Fruit fly (Drosophila melanogaster) whole organism, embryonic: ENCODE data around the gene Ir94h.

ENCODE experiments used
- BEAF-32 ChIP-seq: fragments of 200-800 bp; sonication (Bioruptor generic); optimal IDR thresholded peaks from 3 replicates; lab custom pipeline; 2017; ENCODE audit warnings: missing biosample characterization, missing genetic modification characterization, mild to moderate bottlenecking, moderate library complexity, missing genetic modification reagents
- CG11560 ChIP-seq: fragments of 200-800 bp; sonication (Bioruptor generic); IDR thresholded peaks from 3 replicates; pipeline ENCODE4 v1.3.6; 2022; ENCODE audit warnings: missing biosample characterization, missing genetic modification characterization
- CG11695 ChIP-seq: fragments of 200-800 bp; sonication (Bioruptor generic); IDR thresholded peaks from 3 replicates; pipeline ENCODE4 v1.3.6; 2022; ENCODE audit warnings: missing biosample characterization, missing genetic modification characterization
- CG12104 ChIP-seq: fragments of 200-800 bp; sonication (Bioruptor generic); optimal IDR thresholded peaks from 3 replicates; lab custom pipeline; 2016; ENCODE audit warnings: missing biosample characterization, missing genetic modification characterization
- CG12219 ChIP-seq: fragments of 200-800 bp; sonication (Bioruptor generic); optimal IDR thresholded peaks from 3 replicates; lab custom pipeline; 2018; ENCODE audit warnings: missing biosample characterization, mild to moderate bottlenecking, missing genetic modification characterization
- CG12744 ChIP-seq: fragments of 200-800 bp; sonication (Bioruptor generic); optimal IDR thresholded peaks from 2 replicates; lab custom pipeline; 2016; ENCODE audit warnings: missing biosample characterization, missing genetic modification characterization
- CG13624 ChIP-seq: fragments of 200-800 bp; sonication (Bioruptor generic); optimal IDR thresholded peaks from 2 replicates; lab custom pipeline; 2016; ENCODE audit warnings: missing biosample characterization, missing genetic modification characterization
- CG14667 ChIP-seq: fragments of 200-800 bp; sonication (Bioruptor generic); IDR thresholded peaks from 2 replicates; pipeline ENCODE4 v1.3.6; 2022; ENCODE audit warnings: missing biosample characterization, missing genetic modification characterization
- CG15479 ChIP-seq: fragments of 200-800 bp; sonication (Bioruptor generic); optimal IDR thresholded peaks from 3 replicates; lab custom pipeline; 2019; ENCODE audit warnings: missing biosample characterization, mild to moderate bottlenecking, missing genetic modification characterization, moderate library complexity
- CG17385 ChIP-seq: fragments of 200-800 bp; sonication (Bioruptor generic); optimal IDR thresholded peaks from 3 replicates; lab custom pipeline; 2018; ENCODE audit warnings: missing biosample characterization, mild to moderate bottlenecking, missing genetic modification characterization
- CG2678 ChIP-seq: fragments of 200-800 bp; sonication (Bioruptor generic); optimal IDR thresholded peaks from 3 replicates; lab custom pipeline; 2019; ENCODE audit warnings: missing biosample characterization, mild to moderate bottlenecking, missing genetic modification characterization, moderate library complexity
- CG3065 ChIP-seq: fragments of 200-800 bp; sonication (Bioruptor generic); optimal IDR thresholded peaks from 2 replicates; lab custom pipeline; 2016; ENCODE audit warnings: missing biosample characterization, missing genetic modification characterization
- CG32532 ChIP-seq: fragments of 200-800 bp; sonication (Bioruptor generic); IDR thresholded peaks from 2 replicates; pipeline ENCODE4 v1.3.6; 2022; ENCODE audit warnings: missing biosample characterization, missing genetic modification characterization
- CG4404 ChIP-seq: fragments of 200-800 bp; sonication (Bioruptor generic); IDR thresholded peaks from 2 replicates; pipeline ENCODE4 v1.3.6; 2022; ENCODE audit warnings: missing biosample characterization, missing genetic modification characterization
- CG5245 ChIP-seq: fragments of 200-800 bp; sonication (Bioruptor generic); optimal IDR thresholded peaks from 3 replicates; lab custom pipeline; 2016; ENCODE audit warnings: missing biosample characterization, missing genetic modification characterization
- CG6254 ChIP-seq: fragments of 200-800 bp; sonication (Bioruptor generic); optimal IDR thresholded peaks from 3 replicates; lab custom pipeline; 2017; ENCODE audit warnings: mild to moderate bottlenecking, missing biosample characterization, missing genetic modification reagents, missing genetic modification characterization
- CG7786 ChIP-seq: fragments of 200-800 bp; sonication (Bioruptor generic); optimal IDR thresholded peaks from 2 replicates; lab custom pipeline; 2016; ENCODE audit warnings: missing biosample characterization, missing genetic modification characterization
- CG8359 ChIP-seq: fragments of 200-800 bp; sonication (Bioruptor generic); optimal IDR thresholded peaks from 2 replicates; lab custom pipeline; 2017; ENCODE audit warnings: missing biosample characterization, mild to moderate bottlenecking, missing genetic modification characterization, borderline replicate concordance
- CTCF ChIP-seq: fragments of 200-800 bp; sonication (Bioruptor generic); optimal IDR thresholded peaks from 2 replicates; lab custom pipeline; 2017; ENCODE audit warnings: missing biosample characterization, mild to moderate bottlenecking, missing genetic modification characterization, moderate library complexity
- Dfd ChIP-seq, 2 experiments: fragments of >200 bp; optimal IDR thresholded peaks; 2 replicates each; lab custom pipeline; 2017; ENCODE audit warnings: missing biosample characterization in 2 of 2, missing genetic modification characterization in 2 of 2
- Dp ChIP-seq: fragments of 200-800 bp; sonication (Bioruptor generic); optimal IDR thresholded peaks from 2 replicates; lab custom pipeline; 2018; ENCODE audit warnings: missing biosample characterization, mild to moderate bottlenecking, missing genetic modification characterization, moderate library complexity
- E2f2 ChIP-seq: fragments of 200-800 bp; sonication (Bioruptor generic); IDR thresholded peaks from 2 replicates; pipeline ENCODE4 v1.3.6; 2022; ENCODE audit warnings: missing biosample characterization, missing genetic modification characterization
- GATAe ChIP-seq: fragments of 200-800 bp; sonication (Bioruptor generic); conservative IDR thresholded peaks from 2 replicates; pipeline ENCODE4 v1.3.6; 2022; ENCODE audit warnings: missing biosample characterization, missing genetic modification characterization
- Lpt ChIP-seq: fragments of >200 bp; optimal IDR thresholded peaks from 2 replicates; lab custom pipeline; 2018; ENCODE audit warnings: missing biosample characterization, missing genetic modification characterization
- MBD-R2 ChIP-seq: fragments of 200-800 bp; sonication (Bioruptor generic); IDR thresholded peaks from 2 replicates; pipeline ENCODE4 v1.3.6; 2022; ENCODE audit warnings: missing biosample characterization, missing genetic modification characterization
- Nf-YC ChIP-seq: fragments of 200-800 bp; optimal IDR thresholded peaks from 3 replicates; lab custom pipeline; 2019; ENCODE audit warnings: missing biosample characterization, mild to moderate bottlenecking, missing genetic modification characterization, moderate library complexity
- Sox100B ChIP-seq: fragments of 200-800 bp; sonication (Bioruptor generic); optimal IDR thresholded peaks from 3 replicates; lab custom pipeline; 2018; ENCODE audit warnings: missing biosample characterization, mild to moderate bottlenecking, missing genetic modification characterization
- br ChIP-seq: fragments of >200 bp; optimal IDR thresholded peaks from 2 replicates; lab custom pipeline; 2017
- cas ChIP-seq: fragments of 200-800 bp; sonication (Bioruptor generic); IDR thresholded peaks from 2 replicates; pipeline ENCODE4 v1.3.6; 2022; ENCODE audit warnings: missing biosample characterization, missing genetic modification characterization
- cwo ChIP-seq: fragments of 200-800 bp; sonication (Bioruptor generic); optimal IDR thresholded peaks from 3 replicates; lab custom pipeline; 2017; ENCODE audit warnings: missing biosample characterization, missing genetic modification characterization, mild to moderate bottlenecking, moderate library complexity, missing genetic modification reagents
- dati ChIP-seq: fragments of 200-800 bp; sonication (Bioruptor generic); IDR thresholded peaks from 2 replicates; pipeline ENCODE4 v1.3.6; 2022; ENCODE audit warnings: missing biosample characterization, missing genetic modification characterization
- fru ChIP-seq: fragments of >200 bp; optimal IDR thresholded peaks from 2 replicates; lab custom pipeline; 2017
- gt ChIP-seq: fragments of 200-800 bp; sonication (Bioruptor generic); IDR thresholded peaks from 2 replicates; pipeline ENCODE4 v1.3.6; 2022; ENCODE audit warnings: missing biosample characterization, missing genetic modification characterization
- ind ChIP-seq: fragments of 200-800 bp; sonication (Bioruptor generic); optimal IDR thresholded peaks from 3 replicates; lab custom pipeline; 2016; ENCODE audit warnings: missing biosample characterization, missing genetic modification characterization
- jing ChIP-seq: fragments of 200-800 bp; sonication (Bioruptor generic); optimal IDR thresholded peaks from 2 replicates; lab custom pipeline; 2018; ENCODE audit warnings: missing biosample characterization, mild to moderate bottlenecking, missing genetic modification characterization
- kay ChIP-seq: fragments of 200-800 bp; sonication (Bioruptor generic); optimal IDR thresholded peaks from 2 replicates; lab custom pipeline; 2016; ENCODE audit warnings: missing biosample characterization, missing genetic modification characterization
- klu ChIP-seq: fragments of 200-800 bp; sonication (Bioruptor generic); IDR thresholded peaks from 2 replicates; pipeline ENCODE4 v1.3.6; 2022; ENCODE audit warnings: missing biosample characterization, missing genetic modification characterization
- mirr ChIP-seq: fragments of 200-800 bp; sonication (Bioruptor generic); optimal IDR thresholded peaks from 3 replicates; lab custom pipeline; 2018; ENCODE audit warnings: missing biosample characterization, mild to moderate bottlenecking, missing genetic modification characterization
- oc ChIP-seq: fragments of 200-800 bp; sonication (Bioruptor generic); optimal IDR thresholded peaks from 2 replicates; lab custom pipeline; 2018; ENCODE audit warnings: missing biosample characterization, mild to moderate bottlenecking, missing genetic modification characterization, moderate library complexity
- psq ChIP-seq: fragments of 200-800 bp; sonication (Bioruptor generic); optimal IDR thresholded peaks from 2 replicates; lab custom pipeline; 2017; ENCODE audit warnings: missing biosample characterization, missing genetic modification characterization
- row ChIP-seq: fragments of 200-800 bp; sonication (Bioruptor generic); IDR thresholded peaks from 3 replicates; pipeline ENCODE4 v1.3.6; 2022; ENCODE audit warnings: missing biosample characterization, missing genetic modification characterization
- tap ChIP-seq: fragments of 200-800 bp; optimal IDR thresholded peaks from 3 replicates; lab custom pipeline; 2019; ENCODE audit warnings: missing biosample characterization, mild to moderate bottlenecking, missing genetic modification characterization, moderate library complexity
- tio ChIP-seq: fragments of 200-800 bp; sonication (Bioruptor generic); optimal IDR thresholded peaks from 2 replicates; lab custom pipeline; 2017; ENCODE audit warnings: missing biosample characterization, missing genetic modification characterization, inconsistent platforms
- trem ChIP-seq: fragments of 200-800 bp; optimal IDR thresholded peaks from 3 replicates; lab custom pipeline; 2019; ENCODE audit warnings: missing biosample characterization, mild to moderate bottlenecking, missing genetic modification characterization, moderate library complexity
- unpg ChIP-seq: fragments of 200-800 bp; sonication (Bioruptor generic); optimal IDR thresholded peaks from 3 replicates; lab custom pipeline; 2018; ENCODE audit warnings: missing biosample characterization, mild to moderate bottlenecking, missing genetic modification characterization, moderate library complexity
- zen ChIP-seq: fragments of 200-800 bp; sonication (Bioruptor generic); optimal IDR thresholded peaks from 3 replicates; lab custom pipeline; 2018; ENCODE audit warnings: missing biosample characterization, mild to moderate bottlenecking, missing genetic modification characterization, moderate library complexity
- zen2 ChIP-seq: fragments of 200-800 bp; sonication (Bioruptor generic); IDR thresholded peaks from 3 replicates; pipeline ENCODE4 v1.3.6; 2022; ENCODE audit warnings: missing biosample characterization, missing genetic modification characterization; ENCODE audit not compliant: partially characterized antibody

Gene Ir94h

DNA sequence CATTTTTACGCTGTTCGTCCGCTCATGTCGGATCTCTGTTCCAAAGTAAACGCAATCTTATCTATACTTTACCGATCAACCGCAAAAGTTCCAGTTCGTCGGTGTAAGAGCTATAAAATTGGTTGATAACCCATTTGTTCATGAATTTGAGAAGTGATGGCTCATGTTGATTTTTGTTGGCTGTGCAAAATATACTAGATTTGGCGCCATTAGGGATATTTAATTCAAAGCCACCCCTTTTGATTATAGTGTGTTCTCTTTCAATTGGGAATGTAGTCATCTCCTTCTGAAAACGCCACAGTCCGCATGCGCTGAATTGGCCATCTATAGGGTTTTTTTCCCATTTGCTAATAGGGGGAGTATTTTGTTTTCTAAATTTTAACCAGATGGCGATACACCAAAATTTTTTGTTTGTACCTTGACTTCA, 51.4 kb downstream of the Ir94h start, which contains the start of gene Ugt303B2 (continued):
- TF ChIP-seq CG5245 = no peak
- peak; percentile 78 for TF ChIP-seq E2f2 (GFP tag; lab: Robert Waterston, UW)
- TF ChIP-seq CG12104 (GFP tag; lab: Kevin White, UChicago) = no peak
- TF ChIP-seq oc (tag; lab: Kevin White, UChicago) = no peak
- no peak for TF ChIP-seq Lpt (GFP tag; lab: Kevin White, UChicago)
- no peak for TF ChIP-seq jing (GFP tag; lab: Kevin White, UChicago)
- no peak for TF ChIP-seq CG11560 (tag; lab: Robert Waterston, UW)
- TF ChIP-seq CG13624 (GFP tag; lab: Kevin White, UChicago) = no peak
- peak; percentile 92 for TF ChIP-seq CTCF (GFP tag; lab: Kevin White, UChicago)
- peak; percentile 37; the same call in 1 of the 2 replicates for TF ChIP-seq CG32532 (GFP tag; lab: Robert Waterston, UW)
- TF ChIP-seq klu = no peak
- no peak for TF ChIP-seq MBD-R2 (GFP tag; lab: Robert Waterston, UW)
- no peak for TF ChIP-seq cas
- no peak for TF ChIP-seq CG2678 (tag; lab: Kevin White, UChicago)
- TF ChIP-seq Nf-YC = no peak
- no peak for TF ChIP-seq fru (lab: Kevin White, UChicago)
- no peak for TF ChIP-seq trem
- TF ChIP-seq CG4404 (GFP tag; lab: Robert Waterston, UW) = no peak
- TF ChIP-seq zen2 (GFP tag; lab: Robert Waterston, UW) = no peak
- no peak for TF ChIP-seq br
- no peak for TF ChIP-seq unpg (GFP tag; lab: Kevin White, UChicago)
- TF ChIP-seq CG14667 (GFP tag; lab: Robert Waterston, UW) = no peak
- no peak for TF ChIP-seq CG6254 (GFP tag; lab: Kevin White, UChicago)
- no peak for TF ChIP-seq BEAF-32
- TF ChIP-seq GATAe (GFP tag; lab: Robert Waterston, UW) = peak; percentile 80
- no peak for TF ChIP-seq psq (GFP tag; lab: Kevin White, UChicago)
- no peak for TF ChIP-seq tap (tag; lab: Kevin White, UChicago)
- peak; percentile 76 for TF ChIP-seq Dp
- no peak for TF ChIP-seq tio
- TF ChIP-seq CG3065 (GFP tag; lab: Kevin White, UChicago) = no peak
- TF ChIP-seq mirr = peak; percentile 13
- TF ChIP-seq dati (GFP tag; lab: Robert Waterston, UW) = no peak
- no peak for TF ChIP-seq CG11695
- no peak for TF ChIP-seq CG8359
- peak; percentile 25 for TF ChIP-seq zen
- no peak for TF ChIP-seq CG12744 (GFP tag; lab: Kevin White, UChicago)
- TF ChIP-seq cwo (GFP tag; lab: Kevin White, UChicago) = no peak
- no peak for TF ChIP-seq ind (GFP tag; lab: Kevin White, UChicago)
- TF ChIP-seq CG17385 (GFP tag; lab: Kevin White, UChicago) = no peak
- TF ChIP-seq gt (GFP tag; lab: Robert Waterston, UW) = no peak
- no peak for TF ChIP-seq CG12219 (GFP tag; lab: Kevin White, UChicago)
- peak; percentile 23; the same call in 1 of the 3 replicates for TF ChIP-seq row (GFP tag; lab: Robert Waterston, UW)
- no peak for TF ChIP-seq Dfd (GFP tag; optimal IDR thresholded peaks at IDR 0.05; lab: Kevin White, UChicago)
- no peak for TF ChIP-seq kay
- TF ChIP-seq Sox100B (GFP tag; lab: Kevin White, UChicago) = no peak
- TF ChIP-seq CG7786 (GFP tag; lab: Kevin White, UChicago) = no peak
- no peak for TF ChIP-seq CG15479 (GFP tag; lab: Kevin White, UChicago)
